Worm (Caenorhabditis elegans) whole organism, mixed stage, embryonic: Measurements from ENCODE around the gene Y57G11B.8.

ENCODE experiments used
- M03D4.4 ChIP-seq: sonication (generic microtip); optimal IDR thresholded peaks from 2 replicates; lab custom pipeline; 2017; ENCODE audit warnings: mild to moderate bottlenecking, missing genetic modification characterization, missing compliant biosample characterization
- bed-3 ChIP-seq: fragments of 200-800 bp; sonication (Bioruptor generic); optimal IDR thresholded peaks from 3 replicates; lab custom pipeline; 2018; ENCODE audit warnings: mild to moderate bottlenecking, missing genetic modification characterization, moderate library complexity, missing compliant biosample characterization
- blmp-1 ChIP-seq: fragments of 150-350 bp; optimal IDR thresholded peaks from 2 replicates; lab custom pipeline; 2014; ENCODE audit warnings: missing biosample characterization, missing genetic modification characterization
- ceh-43 ChIP-seq: fragments of 200-800 bp; sonication (Bioruptor generic); optimal IDR thresholded peaks from 2 replicates; lab custom pipeline; 2018; ENCODE audit warnings: mild to moderate bottlenecking, missing genetic modification characterization, moderate library complexity, missing compliant biosample characterization
- ceh-83 ChIP-seq: fragments of 200-800 bp; sonication (Bioruptor generic); optimal IDR thresholded peaks from 2 replicates; lab custom pipeline; 2018; ENCODE audit warnings: mild to moderate bottlenecking, missing genetic modification characterization, missing compliant biosample characterization
- ces-1 ChIP-seq: fragments of 150-350 bp; optimal IDR thresholded peaks from 2 replicates; lab custom pipeline; 2014; ENCODE audit warnings: missing biosample characterization, missing genetic modification reagents, missing genetic modification characterization
- flh-1 ChIP-seq: fragments of 200-800 bp; sonication (Bioruptor generic); optimal IDR thresholded peaks from 2 replicates; lab custom pipeline; 2018; ENCODE audit warnings: mild to moderate bottlenecking, missing genetic modification characterization, moderate library complexity, missing compliant biosample characterization
- ham-2 ChIP-seq: fragments of 200-800 bp; sonication (Bioruptor generic); optimal IDR thresholded peaks from 2 replicates; lab custom pipeline; 2018; ENCODE audit warnings: mild to moderate bottlenecking, missing genetic modification characterization, missing compliant biosample characterization
- hlh-1 ChIP-seq: fragments of 150-350 bp; optimal IDR thresholded peaks from 2 replicates; lab custom pipeline; 2014; ENCODE audit warnings: missing biosample characterization, missing genetic modification reagents, missing genetic modification characterization
- lin-13 ChIP-seq: fragments of 150-350 bp; optimal IDR thresholded peaks from 2 replicates; lab custom pipeline; 2014; ENCODE audit warnings: missing biosample characterization, missing genetic modification characterization
- lin-32 ChIP-seq: fragments of 200-800 bp; sonication (Bioruptor generic); optimal IDR thresholded peaks from 2 replicates; lab custom pipeline; 2018; ENCODE audit warnings: mild to moderate bottlenecking, missing genetic modification characterization, missing compliant biosample characterization
- lsy-2 ChIP-seq: fragments of 150-350 bp; optimal IDR thresholded peaks from 2 replicates; lab custom pipeline; 2014; ENCODE audit warnings: missing biosample characterization, missing genetic modification characterization
- mep-1 ChIP-seq: fragments of 150-350 bp; optimal IDR thresholded peaks from 2 replicates; lab custom pipeline; 2017; ENCODE audit warnings: missing biosample characterization, missing genetic modification reagents, missing genetic modification characterization, inconsistent platforms
- nhr-12 ChIP-seq: fragments of 150-350 bp; optimal IDR thresholded peaks from 2 replicates; lab custom pipeline; 2014; ENCODE audit warnings: missing biosample characterization, missing genetic modification characterization
- nhr-2 ChIP-seq: fragments of 150-350 bp; optimal IDR thresholded peaks from 2 replicates; lab custom pipeline; 2014; ENCODE audit warnings: missing biosample characterization, missing genetic modification characterization
- nhr-237 ChIP-seq: fragments of 150-350 bp; optimal IDR thresholded peaks from 2 replicates; lab custom pipeline; 2014; ENCODE audit warnings: missing biosample characterization, missing genetic modification characterization
- nhr-28 ChIP-seq: fragments of 150-350 bp; optimal IDR thresholded peaks from 2 replicates; lab custom pipeline; 2014; ENCODE audit warnings: missing biosample characterization, missing genetic modification characterization
- nhr-76 ChIP-seq: sonication (generic microtip); optimal IDR thresholded peaks from 2 replicates; lab custom pipeline; 2017; ENCODE audit warnings: missing biosample characterization, missing genetic modification characterization
- pha-4 ChIP-seq: fragments of 150-350 bp; optimal IDR thresholded peaks from 2 replicates; lab custom pipeline; 2018; ENCODE audit warnings: missing biosample characterization, missing genetic modification reagents, missing genetic modification characterization
- sem-2 ChIP-seq: fragments of 200-800 bp; sonication (Bioruptor generic); optimal IDR thresholded peaks from 2 replicates; lab custom pipeline; 2018; ENCODE audit warnings: mild to moderate bottlenecking, missing genetic modification characterization, missing compliant biosample characterization
- snpc-4 ChIP-seq: fragments of 150-350 bp; optimal IDR thresholded peaks from 2 replicates; lab custom pipeline; 2014; ENCODE audit warnings: missing biosample characterization, missing genetic modification characterization
- sptf-1 ChIP-seq: sonication (generic microtip); optimal IDR thresholded peaks from 2 replicates; lab custom pipeline; 2017; ENCODE audit warnings: mild to moderate bottlenecking, missing genetic modification characterization, moderate library complexity, missing compliant biosample characterization
- tbx-8 ChIP-seq: fragments of 200-800 bp; sonication (Bioruptor generic); optimal IDR thresholded peaks from 2 replicates; lab custom pipeline; 2018; ENCODE audit warnings: mild to moderate bottlenecking, missing genetic modification characterization, moderate library complexity, missing compliant biosample characterization
- unc-120 ChIP-seq: sonication (generic microtip); optimal IDR thresholded peaks from 2 replicates; lab custom pipeline; 2017; ENCODE audit warnings: missing genetic modification characterization, missing compliant biosample characterization; ENCODE audit not compliant: poor library complexity, severe bottlenecking
- unc-39 ChIP-seq: fragments of 150-350 bp; optimal IDR thresholded peaks from 2 replicates; lab custom pipeline; 2014; ENCODE audit warnings: missing biosample characterization, missing genetic modification characterization
- unc-62 ChIP-seq: fragments of 150-350 bp; optimal IDR thresholded peaks from 2 replicates; lab custom pipeline; 2014; ENCODE audit warnings: missing biosample characterization, missing genetic modification reagents, missing genetic modification characterization
- ztf-11 ChIP-seq: fragments of 150-350 bp; optimal IDR thresholded peaks from 2 replicates; lab custom pipeline; 2014; ENCODE audit warnings: missing biosample characterization, missing genetic modification characterization

The Y57G11B.8 gene

ce11 chrIV:14617985-14618384, 39.5 kb upstream of the Y57G11B.8 start:
- TF ChIP-seq unc-62 (no peak), unc-39 (tag; lab: Kevin White, UChicago) (no peak), blmp-1 (tag; lab: Kevin White, UChicago) (no peak), nhr-76 (tag; lab: Kevin White, UChicago) (no peak), sem-2 (no peak), nhr-28 (tag; lab: Kevin White, UChicago) (no peak), ceh-43 (GFP tag; lab: Kevin White, UChicago) (no peak), mep-1 (tag; lab: Kevin White, UChicago) (no peak), nhr-12 (tag; lab: Kevin White, UChicago) (no peak), bed-3 (no peak), lin-32 (no peak)
- TF ChIP-seq, all 35 proteins: peak for 0

DNA sequence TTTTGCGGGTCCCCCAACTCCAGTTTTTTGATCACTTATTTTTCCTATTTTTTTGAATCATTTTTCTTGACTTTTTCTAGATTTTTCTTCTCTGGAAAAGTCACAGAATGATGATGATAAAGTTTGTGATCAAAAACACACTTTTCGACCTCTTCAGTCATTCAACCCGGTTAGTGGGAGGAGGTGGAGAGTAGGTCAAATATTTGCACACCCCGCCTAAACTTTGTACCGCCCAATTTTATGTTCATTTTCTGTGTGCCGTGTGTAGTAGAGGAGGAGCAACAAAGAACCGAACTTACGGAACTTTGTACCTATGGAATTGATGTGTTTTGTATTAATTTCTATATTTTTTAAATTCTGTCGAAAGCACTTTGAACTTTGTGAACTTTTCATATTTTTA, 39.0 kb upstream of the Y57G11B.8 start:
- TF ChIP-seq bed-3 (no peak), pha-4 (peak; percentile 34)
- TF ChIP-seq, all 35 proteins: peak for 1

DNA sequence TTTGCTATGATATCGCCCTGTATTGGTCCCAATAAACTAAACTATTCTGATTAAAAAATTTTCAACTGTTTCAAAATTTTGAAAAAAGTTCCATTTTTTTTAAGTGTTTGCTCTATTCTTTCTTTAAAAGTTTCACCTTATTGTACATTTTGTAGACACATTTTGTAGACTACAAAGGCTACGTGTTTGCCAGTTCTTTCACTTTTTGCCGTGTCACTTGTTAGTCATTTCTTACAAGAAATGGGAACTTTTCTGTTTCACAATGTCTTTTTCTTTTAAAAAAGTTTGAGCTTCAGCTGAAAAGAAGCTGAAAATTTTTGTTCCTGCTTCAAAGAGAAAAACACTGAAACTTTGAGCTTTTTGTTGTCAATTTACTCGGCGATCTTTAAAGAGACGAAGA, 38.6 kb upstream of the Y57G11B.8 start:
- TF ChIP-seq bed-3, result no peak
- no peak for TF ChIP-seq tbx-8 (GFP tag; lab: Kevin White, UChicago)
- no peak for TF ChIP-seq nhr-2 (tag; lab: Kevin White, UChicago)
- no peak for TF ChIP-seq M03D4.4
- TF ChIP-seq sem-2, result no peak
- no peak for TF ChIP-seq pha-4
- no peak for TF ChIP-seq ceh-43 (GFP tag; lab: Kevin White, UChicago)
- TF ChIP-seq ces-1 (GFP tag; lab: Kevin White, UChicago), result no peak
- TF ChIP-seq ceh-83 (GFP tag; lab: Kevin White, UChicago), result no peak
- no peak for TF ChIP-seq unc-39 (tag; lab: Kevin White, UChicago)
- TF ChIP-seq lsy-2 (tag; lab: Kevin White, UChicago), result no peak
- no peak for TF ChIP-seq unc-120 (tag; lab: Kevin White, UChicago)
- TF ChIP-seq ham-2 (GFP tag; lab: Kevin White, UChicago), result no peak
- no peak for TF ChIP-seq nhr-28 (tag; lab: Kevin White, UChicago)
- TF ChIP-seq unc-62, result no peak

DNA sequence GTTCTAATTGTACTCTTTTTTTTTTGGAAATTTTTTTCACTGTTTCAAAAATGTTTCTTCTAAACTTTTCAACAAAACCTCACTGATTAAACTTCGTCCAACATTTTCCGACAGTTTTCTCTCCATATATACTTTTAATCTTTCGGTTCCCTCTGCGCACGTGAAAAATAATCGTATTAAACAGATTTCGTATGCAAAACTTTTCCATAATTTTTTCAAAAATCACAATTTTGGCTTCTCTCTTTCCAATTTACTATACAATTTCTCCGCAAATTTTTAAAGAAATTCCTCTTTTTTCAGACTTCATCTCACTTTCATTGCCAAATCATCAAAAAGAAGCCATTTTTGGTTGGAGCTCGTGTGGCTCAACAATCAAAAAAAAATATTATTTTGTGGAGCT, 37.8 kb upstream of the Y57G11B.8 start, which contains the start of gene dmd-6:
Gene dmd-6, plus strand, starts transcription at position 301 of the 400 bp plus-strand sequence.
- TF ChIP-seq ces-1 (GFP tag; lab: Kevin White, UChicago) (no peak), ceh-83 (GFP tag; lab: Kevin White, UChicago) (no peak), hlh-1 (tag; lab: Kevin White, UChicago) (no peak), ztf-11 (no peak), lsy-2 (tag; lab: Kevin White, UChicago) (no peak), lin-32 (no peak), nhr-237 (tag; lab: Kevin White, UChicago) (no peak), unc-62 (no peak), ham-2 (GFP tag; lab: Kevin White, UChicago) (no peak), bed-3 (no peak), sptf-1 (no peak), nhr-76 (tag; lab: Kevin White, UChicago) (no peak)
- TF ChIP-seq, all 35 proteins: peak for 0

ce11 chrIV:14614176-14614740, 35.8 kb upstream of the Y57G11B.8 start:
- TF ChIP-seq flh-1 (no peak), snpc-4 (tag; lab: Kevin White, UChicago) (no peak)
- TF ChIP-seq, all 35 proteins: peak for 0

- TF ChIP-seq sem-2 (no peak), bed-3 (no peak), nhr-237 (tag; lab: Kevin White, UChicago) (no peak), pha-4 (no peak), tbx-8 (GFP tag; lab: Kevin White, UChicago) (no peak), lin-13 (tag; lab: Kevin White, UChicago) (no peak)
- TF ChIP-seq, all 35 proteins: peak for 0
Measured at ce11 chrIV:14613375-14613774, 34.9 kb upstream of the Y57G11B.8 start.
